Fruit fly (Drosophila melanogaster): ENCODE data around the gene Gyc89Db.

Gyc89Db gene

dm6 chr3R:16431707-16432106 is 45.2 kb upstream of the Gyc89Db start (continued):
- TF ChIP-seq caup (GFP tag; optimal IDR thresholded peaks at IDR 0.05; ENCODE audit: severe bottlenecking) (peak; percentile 28), fu2 (GFP tag; optimal IDR thresholded peaks at IDR 0.05) (no peak), D (optimal IDR thresholded peaks at IDR 0.05) (no peak), D (GFP tag; optimal IDR thresholded peaks at IDR 0.05) (no peak), Kr (GFP tag; optimal IDR thresholded peaks at IDR 0.05) (no peak), CG13123 (GFP tag; optimal IDR thresholded peaks at IDR 0.05) (no peak), CG10274 (GFP tag; optimal IDR thresholded peaks at IDR 0.05) (no peak), CG14014 (GFP tag; IDR thresholded peaks at IDR 0.05) (no peak), Bgb (GFP tag; IDR thresholded peaks at IDR 0.05; ENCODE audit: partially characterized antibody) (peak; percentile 80), CG8478 (optimal IDR thresholded peaks at IDR 0.05) (no peak), az2 (GFP tag; optimal IDR thresholded peaks at IDR 0.05) (peak; percentile 32), zfh2 (GFP tag; optimal IDR thresholded peaks at IDR 0.05) (peak; percentile 27), CG8089 (GFP tag; optimal IDR thresholded peaks at IDR 0.05) (no peak), CG13296 (GFP tag; optimal IDR thresholded peaks at IDR 0.05) (no peak), CG32767 (GFP tag; IDR thresholded peaks at IDR 0.05) (no peak), Sox100B (GFP tag; optimal IDR thresholded peaks at IDR 0.05) (no peak), CG1602 (GFP tag; optimal IDR thresholded peaks at IDR 0.05) (peak; percentile 1), CG15514 (GFP tag; optimal IDR thresholded peaks at IDR 0.05) (peak; percentile 23), CG1603 (tag; optimal IDR thresholded peaks at IDR 0.05) (peak; percentile 73), NK7.1 (GFP tag; optimal IDR thresholded peaks at IDR 0.05) (peak; percentile 31), Stat92E (GFP tag; optimal IDR thresholded peaks at IDR 0.05) (peak in 1 of 3 experiments; percentile 89), HLH3B (GFP tag; IDR thresholded peaks at IDR 0.05) (peak; percentile 59), Pdp1 (GFP tag; optimal IDR thresholded peaks at IDR 0.05) (no peak), CG11723 (GFP tag; optimal IDR thresholded peaks at IDR 0.05) (no peak), CG14050 (GFP tag; IDR thresholded peaks at IDR 0.05) (no peak), TFAM (GFP tag; optimal IDR thresholded peaks at IDR 0.05) (no peak), CG34376 (GFP tag; optimal IDR thresholded peaks at IDR 0.05) (no peak), Taf1 (GFP tag; IDR thresholded peaks at IDR 0.05) (no peak), NFAT (GFP tag; IDR thresholded peaks at IDR 0.05) (peak; percentile 82), CG11560 (tag; IDR thresholded peaks at IDR 0.05) (no peak), rib (GFP tag; IDR thresholded peaks at IDR 0.05) (no peak), Aef1 (GFP tag; IDR thresholded peaks at IDR 0.05) (peak; percentile 24; the same call in 1 of the 3 replicates), jigr1 (GFP tag; IDR thresholded peaks at IDR 0.05) (no peak), ham (GFP tag; IDR thresholded peaks at IDR 0.05) (no peak), seq (GFP tag; IDR thresholded peaks at IDR 0.05) (no peak), Gsc (GFP tag; IDR thresholded peaks at IDR 0.05) (no peak), CG9932 (GFP tag; IDR thresholded peaks at IDR 0.05) (peak; percentile 51; the same call in 1 of the 2 replicates), insv (GFP tag; optimal IDR thresholded peaks at IDR 0.05) (no peak), Dp (GFP tag; optimal IDR thresholded peaks at IDR 0.05) (peak; percentile 37), Asciz (GFP tag; optimal IDR thresholded peaks at IDR 0.05) (no peak), gt (GFP tag; IDR thresholded peaks at IDR 0.05) (no peak), CG10959 (GFP tag; IDR thresholded peaks at IDR 0.05) (no peak; the same call in 1 of the 2 replicates), jing (GFP tag; optimal IDR thresholded peaks at IDR 0.05) (no peak), Lpt (GFP tag; optimal IDR thresholded peaks at IDR 0.05) (no peak), chn (GFP tag; optimal IDR thresholded peaks at IDR 0.05) (no peak), dati (GFP tag; IDR thresholded peaks at IDR 0.05) (no peak), Nf-YB (GFP tag; optimal IDR thresholded peaks at IDR 0.05) (peak; percentile 9), Antp (GFP tag; optimal IDR thresholded peaks at IDR 0.05) (peak; percentile 50), Bteb2 (GFP tag; optimal IDR thresholded peaks at IDR 0.05) (peak; percentile 29), danr (GFP tag; IDR thresholded peaks at IDR 0.05) (no peak), Opbp (GFP tag; IDR thresholded peaks at IDR 0.05; ENCODE audit: partially characterized antibody) (peak; percentile 83), fd96Cb (tag; optimal IDR thresholded peaks at IDR 0.05) (peak; percentile 5), CG11398 (GFP tag; optimal IDR thresholded peaks at IDR 0.05) (no peak)

All from whole organism, embryonic.